Worm (Caenorhabditis elegans) whole organism, dauer: ENCODE results near the gene T10C6.15.
"Not testable (repeated sequence)": the region's sequence is repeated elsewhere in the genome, so short reads cannot be mapped to it uniquely, and the experiment has no call there.

Experiments used
- unc-62 ChIP-seq: sonication (generic microtip); optimal IDR thresholded peaks from 2 replicates; lab custom pipeline; 2017; ENCODE audit warnings: missing biosample characterization, missing genetic modification reagents, missing genetic modification characterization

T10C6.15 gene

ce11 chrV:16053373-16053772 is 7.6 kb upstream of the T10C6.15 start, which contains the start of gene F14H3.3:
TSS of gene F14H3.3 (minus strand) at chrV:16053473.
- no peak for TF ChIP-seq unc-62

- no peak for TF ChIP-seq unc-62
Measured at ce11 chrV:16049177-16049576, 3.4 kb upstream of the T10C6.15 start, which contains the start of gene best-12. TSS of gene best-12 (plus strand) at chrV:16049477.

ce11 chrV:16047508-16047907 is 1.8 kb upstream of the T10C6.15 start, which contains the start of gene str-198:
TSS of gene str-198 (plus strand) at chrV:16047808.
- TF ChIP-seq unc-62 = no peak

- no peak for TF ChIP-seq unc-62
Measured at ce11 chrV:16047052-16047451, 1.3 kb upstream of the T10C6.15 start.

ce11 chrV:16046573-16046972 is 833 bp upstream of the T10C6.15 start, which contains the start of gene ZK285.2:
TSS of gene ZK285.2 (plus strand) at chrV:16046873.
- no peak for TF ChIP-seq unc-62

ce11 chrV:16043686-16044085 is 2.1 kb downstream of the T10C6.15 start:
- TF ChIP-seq unc-62 = no peak

- no peak for TF ChIP-seq unc-62
Measured at ce11 chrV:16042743-16043014, 3.1 kb downstream of the T10C6.15 start.

ce11 chrV:16041925-16042742 is 3.6 kb downstream of the T10C6.15 start, which contains the start of the genes his-2 and his-1:
TSS of gene his-2 (minus strand) at chrV:16042283.
TSS of gene his-1 (plus strand) at chrV:16042520.
- not testable (repeated sequence) for TF ChIP-seq unc-62

ce11 chrV:16041412-16041811 is 4.3 kb downstream of the T10C6.15 start:
- no peak for TF ChIP-seq unc-62

- TF ChIP-seq unc-62 = not testable (repeated sequence)
Measured at ce11 chrV:16040140-16040827, 5.5 kb downstream of the T10C6.15 start, which contains the start of the genes his-4 and his-3. TSS of gene his-4 (minus strand) at chrV:16040515. TSS of gene his-3 (plus strand) at chrV:16040808.

ce11 chrV:16036166-16036565 is 9.6 kb downstream of the T10C6.15 start, which contains the start of gene T10C6.10:
TSS of gene T10C6.10 (plus strand) at chrV:16036413.
- no peak for TF ChIP-seq unc-62

- TF ChIP-seq unc-62 = no peak
Measured at ce11 chrV:16033491-16033890, 12.2 kb downstream of the T10C6.15 start.

ce11 chrV:16032761-16033160 is 13.0 kb downstream of the T10C6.15 start, which contains the start of gene T10C6.16:
TSS of gene T10C6.16 (minus strand) at chrV:16033005.
- no peak for TF ChIP-seq unc-62

ce11 chrV:16031571-16031970 is 14.2 kb downstream of the T10C6.15 start, which contains the start of gene T10C6.7:
TSS of gene T10C6.7 (minus strand) at chrV:16031713.
- TF ChIP-seq unc-62 = no peak

- TF ChIP-seq unc-62 = no peak
Measured at ce11 chrV:16029237-16029636, 16.5 kb downstream of the T10C6.15 start.

- TF ChIP-seq unc-62 = no peak
Measured at ce11 chrV:16024917-16025316, 20.8 kb downstream of the T10C6.15 start.

ce11 chrV:16024300-16024699 is 21.4 kb downstream of the T10C6.15 start, which contains the start of gene T10C6.6:
TSS of gene T10C6.6 (plus strand) at chrV:16024326.
- no peak for TF ChIP-seq unc-62
